Worm (Caenorhabditis elegans): ENCODE data around the gene F55A11.6.

- TF ChIP-seq flt-1 (GFP tag; IDR thresholded peaks at IDR 0.05), result no peak
- no peak for TF ChIP-seq med-1 (GFP tag; optimal IDR thresholded peaks at IDR 0.05; ENCODE audit: insufficient read depth)
- no peak for TF ChIP-seq ref-1 (GFP tag; conservative IDR thresholded peaks at IDR 0.05)
These were observed 1.2 kb downstream of the F55A11.6 start for ce11 chrV:11777846-11778245.
